Worm (Caenorhabditis elegans): ENCODE data around the gene nhr-145.

- TF ChIP-seq daf-12 (tag; optimal IDR thresholded peaks at IDR 0.05) (no peak), ceh-16 (tag; optimal IDR thresholded peaks at IDR 0.05) (no peak), elt-2 (tag; optimal IDR thresholded peaks at IDR 0.05) (no peak), egl-27 (tag; optimal IDR thresholded peaks at IDR 0.05) (no peak), hmg-11 (tag; optimal IDR thresholded peaks at IDR 0.05) (no peak), unc-62 (GFP tag; optimal IDR thresholded peaks at IDR 0.05) (no peak), ztf-11 (tag; optimal IDR thresholded peaks at IDR 0.05) (no peak), ama-1 (optimal IDR thresholded peaks at IDR 0.05) (no peak), pqm-1 (tag; optimal IDR thresholded peaks at IDR 0.05) (no peak)
These were observed 37.7 kb downstream of the nhr-145 start for ce11 chrV:19125253-19125652.
